Worm (Caenorhabditis elegans) whole organism, early embryonic: Measurements from ENCODE around the gene ZC204.14.

Experiments
- ceh-13 ChIP-seq: fragments of 200-800 bp; sonication (Bioruptor generic); optimal IDR thresholded peaks from 2 replicates; lab custom pipeline; 2018; ENCODE audit warnings: mild to moderate bottlenecking, missing genetic modification characterization, missing compliant biosample characterization
- flt-1 ChIP-seq: fragments of 200-800 bp; sonication (Bioruptor generic); IDR thresholded peaks from 2 replicates; pipeline ENCODE4 v1.3.6; 2022; ENCODE audit warnings: missing genetic modification characterization, missing compliant biosample characterization
- hmbx-1 ChIP-seq: sonication (generic microtip); optimal IDR thresholded peaks from 2 replicates; lab custom pipeline; 2016; ENCODE audit warnings: mild to moderate bottlenecking, missing genetic modification characterization, missing compliant biosample characterization
- sea-1 ChIP-seq: fragments of 200-800 bp; sonication (Bioruptor generic); conservative IDR thresholded peaks from 2 replicates; pipeline ENCODE4 v1.3.6; 2022; ENCODE audit warnings: missing genetic modification characterization, missing compliant biosample characterization
- tbx-37 ChIP-seq: fragments of 200-800 bp; sonication (Bioruptor generic); conservative IDR thresholded peaks from 2 replicates; pipeline ENCODE4 v1.3.6; 2022; ENCODE audit warnings: missing genetic modification reagents, missing genetic modification characterization, missing compliant biosample characterization

- TF ChIP-seq sea-1, result no peak
- TF ChIP-seq hmbx-1 (tag; lab: Kevin White, UChicago), result no peak
- TF ChIP-seq tbx-37 (GFP tag; lab: Robert Waterston, UW), result no peak
- no peak for TF ChIP-seq ceh-13
- TF ChIP-seq flt-1 (GFP tag; lab: Robert Waterston, UW), result no peak
Measured at ce11 chrII:1654917-1655316, 7.8 kb downstream of the ZC204.14 start, which contains the start of gene btb-12.
